Worm (Caenorhabditis elegans) whole organism, young adult: ENCODE results near the gene ZK1073.1.

Source experiments
- B0261.1 ChIP-seq: sonication (generic microtip); optimal IDR thresholded peaks from 2 replicates; lab custom pipeline; 2016; ENCODE audit warnings: mild to moderate bottlenecking, missing genetic modification characterization, moderate library complexity, missing compliant biosample characterization
- F10E7.11 ChIP-seq: sonication (generic microtip); optimal IDR thresholded peaks from 2 replicates; lab custom pipeline; 2017; ENCODE audit warnings: mild to moderate bottlenecking, missing genetic modification characterization, moderate library complexity, missing compliant biosample characterization
- F37B4.10 ChIP-seq: fragments of 200-800 bp; sonication (Bioruptor generic); IDR thresholded peaks from 2 replicates; pipeline ENCODE4 v1.3.6; 2022; ENCODE audit warnings: missing genetic modification characterization, missing compliant biosample characterization
- Y53G8AR.9 ChIP-seq: fragments of 200-800 bp; sonication (Bioruptor generic); conservative IDR thresholded peaks from 2 replicates; pipeline ENCODE4 v1.3.6; 2022; ENCODE audit warnings: missing genetic modification reagents, missing genetic modification characterization, missing compliant biosample characterization
- dpff-1 ChIP-seq: sonication (generic microtip); optimal IDR thresholded peaks from 2 replicates; lab custom pipeline; 2017; ENCODE audit warnings: mild to moderate bottlenecking, missing genetic modification characterization, missing compliant biosample characterization
- efl-1 ChIP-seq: fragments of 150-350 bp; optimal IDR thresholded peaks from 2 replicates; lab custom pipeline; 2014; ENCODE audit warnings: missing biosample characterization, missing genetic modification reagents, missing genetic modification characterization
- mcd-1 ChIP-seq: fragments of 200-800 bp; sonication (Bioruptor generic); IDR thresholded peaks from 2 replicates; pipeline ENCODE4 v1.3.6; 2022; ENCODE audit warnings: missing genetic modification reagents, missing genetic modification characterization, missing compliant biosample characterization
- sdz-38 ChIP-seq: sonication (generic microtip); optimal IDR thresholded peaks from 2 replicates; lab custom pipeline; 2016; ENCODE audit warnings: missing genotype, missing genetic modification characterization, missing compliant biosample characterization
- snpc-4 ChIP-seq, 5 experiments: fragments of 150-350 bp in 1 of 5; sonication (generic microtip) in 4 of 5; optimal IDR thresholded peaks; 2 replicates each; lab custom pipeline; 2014 to 2018; ENCODE audit warnings: missing genetic modification characterization in 5 of 5, missing biosample characterization in 3 of 5, antibody characterized with exemption in 2 of 5, mild to moderate bottlenecking in 2 of 5, missing compliant biosample characterization in 2 of 5, missing genotype in 2 of 5, moderate library complexity in 2 of 5, missing genetic modification reagents in 1 of 5

DNA sequence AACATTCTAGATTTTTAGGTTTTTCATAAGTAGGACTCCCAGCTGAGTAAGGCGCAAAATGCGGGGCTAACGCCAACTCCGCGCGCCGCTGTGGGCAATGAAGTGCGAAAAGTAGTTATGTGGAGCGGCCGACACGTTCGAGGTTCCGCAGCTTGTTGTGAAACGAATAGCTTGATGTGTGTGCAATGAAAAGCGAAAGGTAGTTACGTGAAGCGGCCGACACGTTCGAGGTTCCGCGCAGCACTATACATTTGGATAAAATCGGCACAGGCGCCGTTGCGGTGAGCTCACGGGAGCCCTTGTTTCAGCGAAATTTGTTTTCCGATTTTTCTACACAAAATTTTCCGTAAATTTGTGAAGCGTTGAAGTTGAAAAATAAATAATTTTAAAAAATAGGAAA, 38.3 kb upstream of the ZK1073.1 start:
- TF ChIP-seq F10E7.11 (tag; lab: Kevin White, UChicago) (no peak), dpff-1 (no peak), mcd-1 (no peak), B0261.1 (no peak), sdz-38 (tag; lab: Kevin White, UChicago) (no peak), snpc-4 (GFP tag; optimal IDR thresholded peaks at IDR 0.05; lab: Kevin White, UChicago) (no peak), snpc-4 (tag; optimal IDR thresholded peaks at IDR 0.05; lab: Kevin White, UChicago) (peak in 2 of 4 experiments; percentile 80 to 85), F37B4.10 (GFP tag; lab: Robert Waterston, UW) (no peak), efl-1 (no peak), Y53G8AR.9 (GFP tag; lab: Robert Waterston, UW) (no peak)
